Worm (Caenorhabditis elegans) whole organism, L2 larva: ENCODE measurements around the gene F40G9.19.

ENCODE experiments used
- R02D3.7 ChIP-seq: fragments of 150-350 bp; optimal IDR thresholded peaks from 2 replicates; lab custom pipeline; 2014; ENCODE audit warnings: missing biosample characterization, missing genetic modification characterization
- aly-2 ChIP-seq: fragments of 150-350 bp; optimal IDR thresholded peaks from 2 replicates; lab custom pipeline; 2014; ENCODE audit warnings: missing biosample characterization, missing genetic modification characterization
- ceh-82 ChIP-seq: fragments of 150-350 bp; optimal IDR thresholded peaks from 2 replicates; lab custom pipeline; 2014; ENCODE audit warnings: missing biosample characterization, missing genetic modification characterization
- egl-27 ChIP-seq: sonication (generic microtip); optimal IDR thresholded peaks from 3 replicates; lab custom pipeline; 2017; ENCODE audit warnings: missing biosample characterization, missing genetic modification reagents, missing genetic modification characterization
- lin-11 ChIP-seq: fragments of 150-350 bp; sonication (generic microtip); optimal IDR thresholded peaks from 2 replicates; lab custom pipeline; 2014; ENCODE audit warnings: missing biosample characterization, missing genetic modification characterization, inconsistent platforms, mixed read lengths
- mdl-1 ChIP-seq, 2 experiments: fragments of 150-350 bp in 1 of 2; sonication (generic microtip) in 1 of 2; optimal IDR thresholded peaks; 2 replicates each; lab custom pipeline; 2017; ENCODE audit warnings: missing biosample characterization in 2 of 2, missing genetic modification characterization in 2 of 2
- nhr-237 ChIP-seq: fragments of 150-350 bp; optimal IDR thresholded peaks from 2 replicates; lab custom pipeline; 2014; ENCODE audit warnings: missing biosample characterization, missing genetic modification characterization
- skn-1 ChIP-seq: sonication (generic microtip); optimal IDR thresholded peaks from 2 replicates; lab custom pipeline; 2017; ENCODE audit warnings: missing biosample characterization, missing genetic modification characterization
- zag-1 ChIP-seq: fragments of 150-350 bp; optimal IDR thresholded peaks from 2 replicates; lab custom pipeline; 2014; ENCODE audit warnings: missing biosample characterization, missing genetic modification characterization
- ztf-11 ChIP-seq: sonication (generic microtip); optimal IDR thresholded peaks from 2 replicates; lab custom pipeline; 2017; ENCODE audit warnings: missing biosample characterization, missing genetic modification characterization

ce11 chrIII:211387-211786 is 37.8 kb downstream of the F40G9.19 start:
- TF ChIP-seq lin-11 (tag; lab: Kevin White, UChicago) = no peak
- no peak for TF ChIP-seq aly-2 (tag; lab: Kevin White, UChicago)
- TF ChIP-seq skn-1 (tag; lab: Kevin White, UChicago) = no peak
- TF ChIP-seq zag-1 = no peak
- TF ChIP-seq egl-27 (tag; lab: Kevin White, UChicago) = no peak
- TF ChIP-seq R02D3.7 (tag; lab: Kevin White, UChicago) = no peak
- TF ChIP-seq mdl-1 (tag; optimal IDR thresholded peaks at IDR 0.05; lab: Kevin White, UChicago) = no peak
- no peak for TF ChIP-seq ztf-11
- TF ChIP-seq nhr-237 = no peak
- TF ChIP-seq ceh-82 (tag; lab: Kevin White, UChicago) = no peak
